Fruit fly (Drosophila melanogaster) whole organism, embryonic: ENCODE measurements around the gene dlp.

Experiments
- ATbp ChIP-seq: fragments of 200-800 bp; sonication (Bioruptor generic); optimal IDR thresholded peaks from 2 replicates; lab custom pipeline; 2017; ENCODE audit warnings: missing biosample characterization, mild to moderate bottlenecking, missing genetic modification characterization, missing genetic modification reagents
- Bteb2 ChIP-seq: fragments of 200-800 bp; sonication (Bioruptor generic); optimal IDR thresholded peaks from 2 replicates; lab custom pipeline; 2016; ENCODE audit warnings: missing biosample characterization, missing genetic modification characterization
- CG10431 ChIP-seq: fragments of 200-800 bp; sonication (Bioruptor generic); optimal IDR thresholded peaks from 3 replicates; lab custom pipeline; 2018; ENCODE audit warnings: missing biosample characterization, mild to moderate bottlenecking, missing genetic modification characterization
- CG10654 ChIP-seq: fragments of 200-800 bp; sonication (Bioruptor generic); optimal IDR thresholded peaks from 2 replicates; lab custom pipeline; 2016; ENCODE audit warnings: missing biosample characterization, missing genetic modification characterization
- CG11398 ChIP-seq: fragments of 200-800 bp; sonication (Bioruptor generic); optimal IDR thresholded peaks from 2 replicates; lab custom pipeline; 2016; ENCODE audit warnings: missing biosample characterization, missing genetic modification characterization
- CG11560 ChIP-seq: fragments of 200-800 bp; sonication (Bioruptor generic); IDR thresholded peaks from 3 replicates; pipeline ENCODE4 v1.3.6; 2022; ENCODE audit warnings: missing biosample characterization, missing genetic modification characterization
- CG12769 ChIP-seq: fragments of 200-800 bp; sonication (Bioruptor generic); optimal IDR thresholded peaks from 2 replicates; lab custom pipeline; 2019; ENCODE audit warnings: missing biosample characterization, mild to moderate bottlenecking, missing genetic modification characterization, moderate library complexity
- CG14014 ChIP-seq: fragments of 200-800 bp; sonication (Bioruptor generic); IDR thresholded peaks from 2 replicates; pipeline ENCODE4 v1.3.6; 2022; ENCODE audit warnings: missing biosample characterization, missing genetic modification characterization
- CG16813 ChIP-seq: fragments of 200-800 bp; sonication (Bioruptor generic); IDR thresholded peaks from 3 replicates; pipeline ENCODE4 v1.3.6; 2022; ENCODE audit warnings: missing biosample characterization, missing genetic modification characterization; ENCODE audit not compliant: partially characterized antibody
- CG17361 ChIP-seq: fragments of 200-800 bp; sonication (Bioruptor generic); IDR thresholded peaks from 3 replicates; pipeline ENCODE4 v1.3.6; 2022; ENCODE audit warnings: missing biosample characterization, missing genetic modification characterization
- CG17802 ChIP-seq: fragments of 200-800 bp; sonication (Bioruptor generic); optimal IDR thresholded peaks from 2 replicates; lab custom pipeline; 2018; ENCODE audit warnings: missing biosample characterization, mild to moderate bottlenecking, missing genetic modification characterization, moderate library complexity
- CG18476 ChIP-seq: fragments of 200-800 bp; sonication (Bioruptor generic); optimal IDR thresholded peaks from 2 replicates; lab custom pipeline; 2016; ENCODE audit warnings: missing biosample characterization, mild to moderate bottlenecking, missing genetic modification characterization
- CG4360 ChIP-seq: fragments of 200-800 bp; sonication (Bioruptor generic); IDR thresholded peaks from 2 replicates; pipeline ENCODE4 v1.3.6; 2022; ENCODE audit warnings: missing biosample characterization, missing genetic modification characterization
- CG4854 ChIP-seq: fragments of 200-800 bp; sonication (Bioruptor generic); optimal IDR thresholded peaks from 2 replicates; lab custom pipeline; 2016; ENCODE audit warnings: missing biosample characterization, missing genetic modification characterization, inconsistent platforms
- CG7271 ChIP-seq: fragments of 200-800 bp; sonication (Bioruptor generic); optimal IDR thresholded peaks from 2 replicates; lab custom pipeline; 2018; ENCODE audit warnings: missing biosample characterization, mild to moderate bottlenecking, missing genetic modification characterization, moderate library complexity
- CG7357 ChIP-seq: fragments of 200-800 bp; sonication (Bioruptor generic); IDR thresholded peaks from 3 replicates; pipeline ENCODE4 v1.3.6; 2022; ENCODE audit warnings: missing biosample characterization, missing genetic modification characterization
- CG8290 ChIP-seq, 3 experiments: fragments of 200-800 bp; sonication (Bioruptor generic); optimal IDR thresholded peaks; 2 replicates each; lab custom pipeline; 2016 to 2019; ENCODE audit warnings: missing biosample characterization in 3 of 3, missing genetic modification characterization in 3 of 3, mild to moderate bottlenecking in 2 of 3, moderate library complexity in 1 of 3
- CG8478 ChIP-seq: fragments of >200 bp; optimal IDR thresholded peaks from 2 replicates; lab custom pipeline; 2018
- CG8765 ChIP-seq: fragments of 200-800 bp; sonication (Bioruptor generic); IDR thresholded peaks from 2 replicates; pipeline ENCODE4 v1.3.6; 2022; ENCODE audit warnings: missing biosample characterization, missing genetic modification characterization
- CG9797 ChIP-seq: fragments of 200-800 bp; sonication (Bioruptor generic); optimal IDR thresholded peaks from 3 replicates; lab custom pipeline; 2018; ENCODE audit warnings: missing biosample characterization, mild to moderate bottlenecking, missing genetic modification characterization
- CG9876 ChIP-seq: fragments of 200-800 bp; sonication (Bioruptor generic); optimal IDR thresholded peaks from 2 replicates; lab custom pipeline; 2016; ENCODE audit warnings: missing biosample characterization, missing genetic modification characterization
- Camta ChIP-seq: fragments of 200-800 bp; sonication (Bioruptor generic); optimal IDR thresholded peaks from 2 replicates; lab custom pipeline; 2016; ENCODE audit warnings: missing biosample characterization, missing genetic modification characterization
- Chrac-16 ChIP-seq: fragments of 200-800 bp; sonication (Bioruptor generic); optimal IDR thresholded peaks from 3 replicates; lab custom pipeline; 2016; ENCODE audit warnings: missing biosample characterization, missing genetic modification characterization
- Dll ChIP-seq: fragments of 200-800 bp; sonication (Bioruptor generic); IDR thresholded peaks from 4 replicates; pipeline ENCODE4 v1.3.6; 2022; ENCODE audit warnings: missing biosample characterization, missing genetic modification characterization; ENCODE audit not compliant: partially characterized antibody
- Ets97D ChIP-seq: fragments of 200-800 bp; sonication (Bioruptor generic); optimal IDR thresholded peaks from 3 replicates; lab custom pipeline; 2016; ENCODE audit warnings: missing biosample characterization, missing genetic modification characterization
- Hmx ChIP-seq: fragments of 200-800 bp; sonication (Bioruptor generic); optimal IDR thresholded peaks from 2 replicates; lab custom pipeline; 2016; ENCODE audit warnings: missing biosample characterization, missing genetic modification characterization
- PHDP ChIP-seq: fragments of 200-800 bp; sonication (Bioruptor generic); optimal IDR thresholded peaks from 3 replicates; lab custom pipeline; 2018; ENCODE audit warnings: missing biosample characterization, mild to moderate bottlenecking, missing genetic modification characterization, moderate library complexity
- Rfx ChIP-seq: fragments of 200-800 bp; sonication (Bioruptor generic); IDR thresholded peaks from 2 replicates; pipeline ENCODE4 v1.3.6; 2022; ENCODE audit warnings: missing biosample characterization, missing genetic modification characterization
- Rx ChIP-seq: fragments of 200-800 bp; sonication (Bioruptor generic); IDR thresholded peaks from 2 replicates; pipeline ENCODE4 v1.3.6; 2022; ENCODE audit warnings: missing biosample characterization, missing genetic modification characterization
- Scr ChIP-seq: fragments of 200-800 bp; sonication (Bioruptor generic); IDR thresholded peaks from 2 replicates; pipeline ENCODE4 v1.3.6; 2022; ENCODE audit warnings: missing biosample characterization, missing genetic modification characterization; ENCODE audit not compliant: partially characterized antibody
- Sox102F ChIP-seq: fragments of 200-800 bp; sonication (Bioruptor generic); optimal IDR thresholded peaks from 2 replicates; lab custom pipeline; 2018; ENCODE audit warnings: missing biosample characterization, mild to moderate bottlenecking, missing genetic modification characterization, moderate library complexity
- al ChIP-seq: fragments of 200-800 bp; sonication (Bioruptor generic); IDR thresholded peaks from 2 replicates; pipeline ENCODE4 v1.3.6; 2022; ENCODE audit warnings: missing biosample characterization, missing genetic modification characterization
- aop ChIP-seq: fragments of 200-800 bp; sonication (Bioruptor generic); IDR thresholded peaks from 2 replicates; pipeline ENCODE4 v1.3.6; 2022; ENCODE audit warnings: missing biosample characterization, missing genetic modification characterization
- ara ChIP-seq: fragments of 200-800 bp; sonication (Bioruptor generic); IDR thresholded peaks from 2 replicates; pipeline ENCODE4 v1.3.6; 2022; ENCODE audit warnings: missing biosample characterization, missing genetic modification characterization
- ase ChIP-seq: fragments of 200-800 bp; sonication (Bioruptor generic); IDR thresholded peaks from 3 replicates; pipeline ENCODE4 v1.3.6; 2022; ENCODE audit warnings: missing biosample characterization, missing genetic modification characterization
- ci ChIP-seq: fragments of 200-800 bp; sonication (Bioruptor generic); IDR thresholded peaks from 3 replicates; pipeline ENCODE4 v1.3.6; 2022; ENCODE audit warnings: missing biosample characterization, missing genetic modification characterization
- corto ChIP-seq: fragments of 200-800 bp; sonication (Bioruptor generic); optimal IDR thresholded peaks from 2 replicates; lab custom pipeline; 2016; ENCODE audit warnings: missing biosample characterization, mild to moderate bottlenecking, missing genetic modification characterization, moderate library complexity
- dysf ChIP-seq: fragments of 200-800 bp; sonication (Bioruptor generic); IDR thresholded peaks from 3 replicates; pipeline ENCODE4 v1.3.6; 2022; ENCODE audit warnings: missing biosample characterization, missing genetic modification characterization
- gem ChIP-seq: fragments of 200-800 bp; sonication (Bioruptor generic); optimal IDR thresholded peaks from 2 replicates; lab custom pipeline; 2019; ENCODE audit warnings: missing biosample characterization, mild to moderate bottlenecking, missing genetic modification characterization, moderate library complexity
- grau ChIP-seq: fragments of 200-800 bp; optimal IDR thresholded peaks from 3 replicates; lab custom pipeline; 2019; ENCODE audit warnings: missing biosample characterization, mild to moderate bottlenecking, missing genetic modification characterization, moderate library complexity
- hbn ChIP-seq: fragments of 200-800 bp; sonication (Bioruptor generic); IDR thresholded peaks from 2 replicates; pipeline ENCODE4 v1.3.6; 2022; ENCODE audit warnings: missing biosample characterization, missing genetic modification characterization; ENCODE audit not compliant: partially characterized antibody
- her ChIP-seq: fragments of 200-800 bp; sonication (Bioruptor generic); optimal IDR thresholded peaks from 2 replicates; lab custom pipeline; 2016; ENCODE audit warnings: missing biosample characterization, missing genetic modification characterization
- lab ChIP-seq: fragments of 200-800 bp; sonication (Bioruptor generic); optimal IDR thresholded peaks from 3 replicates; lab custom pipeline; 2017; ENCODE audit warnings: missing biosample characterization, missing genetic modification characterization, mild to moderate bottlenecking, moderate library complexity, missing genetic modification reagents
- nerfin-2 ChIP-seq: fragments of 200-800 bp; sonication (Bioruptor generic); IDR thresholded peaks from 2 replicates; pipeline ENCODE4 v1.3.6; 2022; ENCODE audit warnings: missing biosample characterization, missing genetic modification characterization; ENCODE audit not compliant: partially characterized antibody
- onecut ChIP-seq: fragments of 200-800 bp; sonication (Bioruptor generic); IDR thresholded peaks from 2 replicates; pipeline ENCODE4 v1.3.6; 2022; ENCODE audit warnings: missing biosample characterization, missing genetic modification characterization
- org-1 ChIP-seq: fragments of 200-800 bp; sonication (Bioruptor generic); optimal IDR thresholded peaks from 2 replicates; lab custom pipeline; 2017; ENCODE audit warnings: missing biosample characterization, missing genetic modification characterization
- pfk ChIP-seq: fragments of 200-800 bp; sonication (Bioruptor generic); optimal IDR thresholded peaks from 2 replicates; lab custom pipeline; 2018; ENCODE audit warnings: missing biosample characterization, mild to moderate bottlenecking, missing genetic modification characterization, moderate library complexity
- phol ChIP-seq: fragments of 200-800 bp; sonication (Bioruptor generic); optimal IDR thresholded peaks from 3 replicates; lab custom pipeline; 2018; ENCODE audit warnings: missing biosample characterization, mild to moderate bottlenecking, missing genetic modification characterization, moderate library complexity
- psq ChIP-seq: fragments of 200-800 bp; sonication (Bioruptor generic); optimal IDR thresholded peaks from 2 replicates; lab custom pipeline; 2017; ENCODE audit warnings: missing biosample characterization, missing genetic modification characterization
- vfl ChIP-seq: fragments of 200-800 bp; sonication (Bioruptor generic); optimal IDR thresholded peaks from 2 replicates; lab custom pipeline; 2016; ENCODE audit warnings: missing biosample characterization, missing genetic modification characterization

The dlp gene

dm6 chr3L:14652554-14652953 is 20.2 kb downstream of the dlp start (continued):
- TF ChIP-seq CG4360 (GFP tag; lab: Robert Waterston, UW): peak; percentile 17; the same call in 1 of the 2 replicates
- peak; percentile 85 for TF ChIP-seq PHDP (tag; lab: Kevin White, UChicago)
- peak; percentile 91 for TF ChIP-seq ci (GFP tag; lab: Robert Waterston, UW)
- no peak for TF ChIP-seq CG11560 (tag; lab: Robert Waterston, UW)
- peak; percentile 80 for TF ChIP-seq CG8290 (GFP tag; optimal IDR thresholded peaks at IDR 0.05; lab: Kevin White, UChicago)
- TF ChIP-seq CG8290 (tag; optimal IDR thresholded peaks at IDR 0.05; lab: Kevin White, UChicago): peak in 1 of 2 experiments; percentile 48
- TF ChIP-seq CG16813 (GFP tag; lab: Robert Waterston, UW): no peak
- peak; percentile 93; the same call in 1 of the 2 replicates for TF ChIP-seq ara (GFP tag; lab: Robert Waterston, UW)
- no peak for TF ChIP-seq nerfin-2
- peak; percentile 44 for TF ChIP-seq CG12769
- peak; percentile 75 for TF ChIP-seq Chrac-16 (GFP tag; lab: Kevin White, UChicago)
- TF ChIP-seq CG8765 (GFP tag; lab: Robert Waterston, UW): peak; percentile 45; the same call in 1 of the 2 replicates
- TF ChIP-seq CG18476 (GFP tag; lab: Kevin White, UChicago): peak; percentile 69
- TF ChIP-seq CG14014 (GFP tag; lab: Robert Waterston, UW): peak; percentile 27; the same call in 1 of the 2 replicates
- TF ChIP-seq Sox102F (GFP tag; lab: Kevin White, UChicago): peak; percentile 82
- no peak for TF ChIP-seq vfl (GFP tag; lab: Kevin White, UChicago)
- TF ChIP-seq CG9876 (GFP tag; lab: Kevin White, UChicago): peak; percentile 9
- peak; percentile 63 for TF ChIP-seq corto (GFP tag; lab: Kevin White, UChicago)
- peak; percentile 83 for TF ChIP-seq CG10431 (GFP tag; lab: Kevin White, UChicago)
- TF ChIP-seq lab (GFP tag; lab: Kevin White, UChicago): peak; percentile 67
- peak; percentile 76 for TF ChIP-seq CG11398
- peak; percentile 38 for TF ChIP-seq psq
- TF ChIP-seq Rx (GFP tag; lab: Robert Waterston, UW): peak; percentile 38; the same call in 1 of the 2 replicates
- TF ChIP-seq Dll (GFP tag; lab: Robert Waterston, UW): no peak
- TF ChIP-seq CG7357 (GFP tag; lab: Robert Waterston, UW): peak; percentile 50; the same call in 1 of the 3 replicates
- no peak for TF ChIP-seq CG17802
- no peak; the same call in 1 of the 2 replicates for TF ChIP-seq al (GFP tag; lab: Robert Waterston, UW)
- peak; percentile 87 for TF ChIP-seq phol (tag; lab: Kevin White, UChicago)
- TF ChIP-seq Camta: peak; percentile 85
- TF ChIP-seq onecut (GFP tag; lab: Robert Waterston, UW): peak; percentile 75
- TF ChIP-seq pfk: no peak
- no peak for TF ChIP-seq Scr (GFP tag; lab: Robert Waterston, UW)
- peak; percentile 11 for TF ChIP-seq CG4854
- TF ChIP-seq ase (GFP tag; lab: Robert Waterston, UW): no peak; the same call in 2 of the 3 replicates
- TF ChIP-seq Ets97D (GFP tag; lab: Kevin White, UChicago): no peak
- peak; percentile 34 for TF ChIP-seq her (GFP tag; lab: Kevin White, UChicago)
- no peak for TF ChIP-seq CG8478 (lab: Kevin White, UChicago)
- TF ChIP-seq CG17361 (GFP tag; lab: Robert Waterston, UW): peak; percentile 89
- peak; percentile 35 for TF ChIP-seq CG7271 (tag; lab: Kevin White, UChicago)
- peak; percentile 63; the same call in 1 of the 3 replicates for TF ChIP-seq dysf (GFP tag; lab: Robert Waterston, UW)
- peak; percentile 53 for TF ChIP-seq org-1
- TF ChIP-seq CG10654: peak; percentile 78
- TF ChIP-seq Bteb2: peak; percentile 31
- no peak for TF ChIP-seq aop (GFP tag; lab: Robert Waterston, UW)
- TF ChIP-seq grau (tag; lab: Kevin White, UChicago): peak; percentile 81
- peak; percentile 88 for TF ChIP-seq gem (tag; lab: Kevin White, UChicago)
- TF ChIP-seq CG9797: no peak
- peak; percentile 12 for TF ChIP-seq Hmx (GFP tag; lab: Kevin White, UChicago)
- TF ChIP-seq Rfx: 0 out of 2 replicates have a peak, but pooled peaks have one; percentile 13
- TF ChIP-seq ATbp (GFP tag; lab: Kevin White, UChicago): peak; percentile 64
- TF ChIP-seq hbn (GFP tag; lab: Robert Waterston, UW): no peak
